Worm (Caenorhabditis elegans) whole organism, L2 larva: Measurements from ENCODE around the gene F08F3.1.

Experiments
- C34F6.9 ChIP-seq: fragments of 150-350 bp; optimal IDR thresholded peaks from 2 replicates; lab custom pipeline; 2014; ENCODE audit warnings: missing biosample characterization, missing genetic modification characterization
- F13H6.1 ChIP-seq: sonication (generic microtip); optimal IDR thresholded peaks from 2 replicates; lab custom pipeline; 2016; ENCODE audit warnings: missing genetic modification characterization, missing compliant biosample characterization
- Y55F3AM.14 ChIP-seq: fragments of 200-800 bp; sonication (Bioruptor generic); optimal IDR thresholded peaks from 2 replicates; lab custom pipeline; 2018; ENCODE audit warnings: mild to moderate bottlenecking, missing genetic modification characterization, missing compliant biosample characterization
- blmp-1 ChIP-seq: sonication (generic microtip); optimal IDR thresholded peaks from 2 replicates; lab custom pipeline; 2017; ENCODE audit warnings: missing genetic modification characterization, mild to moderate bottlenecking, missing compliant biosample characterization, antibody characterized with exemption, moderate library complexity; ENCODE audit not compliant: insufficient read depth
- ceh-16 ChIP-seq: fragments of 150-350 bp; optimal IDR thresholded peaks from 2 replicates; lab custom pipeline; 2014; ENCODE audit warnings: missing biosample characterization, missing genetic modification characterization
- crh-2 ChIP-seq: sonication (generic microtip); optimal IDR thresholded peaks from 2 replicates; lab custom pipeline; 2017; ENCODE audit warnings: missing biosample characterization, missing genetic modification characterization
- egl-27 ChIP-seq: sonication (generic microtip); optimal IDR thresholded peaks from 3 replicates; lab custom pipeline; 2017; ENCODE audit warnings: missing biosample characterization, missing genetic modification reagents, missing genetic modification characterization
- elt-1 ChIP-seq: fragments of 150-350 bp; optimal IDR thresholded peaks from 2 replicates; lab custom pipeline; 2014; ENCODE audit warnings: missing biosample characterization, missing genetic modification characterization
- elt-3 ChIP-seq: sonication (generic microtip); optimal IDR thresholded peaks from 2 replicates; lab custom pipeline; 2017; ENCODE audit warnings: missing biosample characterization, missing genetic modification characterization
- fos-1 ChIP-seq: fragments of 150-350 bp; optimal IDR thresholded peaks from 2 replicates; lab custom pipeline; 2014; ENCODE audit warnings: missing biosample characterization, missing genetic modification characterization
- gmeb-1 ChIP-seq: fragments of 150-350 bp; optimal IDR thresholded peaks from 2 replicates; lab custom pipeline; 2014; ENCODE audit warnings: missing biosample characterization, missing genetic modification characterization
- lin-11 ChIP-seq: fragments of 150-350 bp; sonication (generic microtip); optimal IDR thresholded peaks from 2 replicates; lab custom pipeline; 2014; ENCODE audit warnings: missing biosample characterization, missing genetic modification characterization, inconsistent platforms, mixed read lengths
- lin-39 ChIP-seq: fragments of 150-350 bp; optimal IDR thresholded peaks from 2 replicates; lab custom pipeline; 2014; ENCODE audit warnings: missing biosample characterization, missing genetic modification reagents, missing genetic modification characterization
- lsy-2 ChIP-seq, 2 experiments: fragments of 150-350 bp in 1 of 2; sonication (generic microtip) in 1 of 2; optimal IDR thresholded peaks; 2 replicates each; lab custom pipeline; 2014 to 2017; ENCODE audit warnings: missing biosample characterization in 2 of 2, missing genetic modification characterization in 2 of 2
- mbf-1 ChIP-seq: sonication (generic microtip); optimal IDR thresholded peaks from 2 replicates; lab custom pipeline; 2017; ENCODE audit warnings: missing biosample characterization, missing genetic modification characterization
- nhr-10 ChIP-seq: sonication (generic microtip); optimal IDR thresholded peaks from 2 replicates; lab custom pipeline; 2017; ENCODE audit warnings: missing biosample characterization, missing genetic modification characterization
- nhr-12 ChIP-seq: fragments of 150-350 bp; optimal IDR thresholded peaks from 2 replicates; lab custom pipeline; 2014; ENCODE audit warnings: missing biosample characterization, missing genetic modification characterization
- nhr-77 ChIP-seq: fragments of 150-350 bp; optimal IDR thresholded peaks from 2 replicates; lab custom pipeline; 2014; ENCODE audit warnings: missing biosample characterization, missing genetic modification characterization
- peb-1 ChIP-seq: fragments of 150-350 bp; optimal IDR thresholded peaks from 2 replicates; lab custom pipeline; 2014; ENCODE audit warnings: missing biosample characterization, missing genetic modification characterization
- sem-4 ChIP-seq: fragments of 150-350 bp; optimal IDR thresholded peaks from 2 replicates; lab custom pipeline; 2014; ENCODE audit warnings: missing biosample characterization, missing genetic modification reagents, missing genetic modification characterization
- sma-3 ChIP-seq: sonication (generic microtip); optimal IDR thresholded peaks from 2 replicates; lab custom pipeline; 2016; ENCODE audit warnings: missing genetic modification reagents, missing genetic modification characterization, missing compliant biosample characterization
- unc-39 ChIP-seq: fragments of 150-350 bp; optimal IDR thresholded peaks from 2 replicates; lab custom pipeline; 2014; ENCODE audit warnings: missing biosample characterization, missing genetic modification characterization
- unc-62 ChIP-seq: fragments of 150-350 bp; optimal IDR thresholded peaks from 2 replicates; lab custom pipeline; 2014; ENCODE audit warnings: missing biosample characterization, missing genetic modification reagents, missing genetic modification characterization
- zag-1 ChIP-seq: fragments of 150-350 bp; optimal IDR thresholded peaks from 2 replicates; lab custom pipeline; 2014; ENCODE audit warnings: missing biosample characterization, missing genetic modification characterization

The F08F3.1 gene

ce11 chrV:5487180-5487579 is 41.2 kb downstream of the F08F3.1 start:
- no peak for TF ChIP-seq mbf-1
- no peak for TF ChIP-seq elt-1 (tag; lab: Kevin White, UChicago)

- no peak for TF ChIP-seq sma-3 (GFP tag; lab: Kevin White, UChicago)
- no peak for TF ChIP-seq sem-4 (tag; lab: Kevin White, UChicago)
- TF ChIP-seq fos-1 (tag; lab: Kevin White, UChicago): no peak
- no peak for TF ChIP-seq unc-62 (GFP tag; lab: Kevin White, UChicago)
- TF ChIP-seq blmp-1 (tag; lab: Kevin White, UChicago): no peak
- no peak for TF ChIP-seq lin-39
- TF ChIP-seq lin-11: no peak
- TF ChIP-seq zag-1: no peak
- no peak for TF ChIP-seq nhr-12 (tag; lab: Kevin White, UChicago)
Measured at ce11 chrV:5488766-5489165, 42.8 kb downstream of the F08F3.1 start, which contains the start of gene grl-18. TSS of gene grl-18 (minus strand) at chrV:5488866.

ce11 chrV:5490205-5490604 is 44.3 kb downstream of the F08F3.1 start, which contains the start of gene T05C3.6:
TSS of gene T05C3.6 (plus strand) at chrV:5490445.
- TF ChIP-seq nhr-10: no peak
- no peak for TF ChIP-seq elt-1 (tag; lab: Kevin White, UChicago)
- TF ChIP-seq fos-1 (tag; lab: Kevin White, UChicago): peak; percentile 89
- TF ChIP-seq sma-3 (GFP tag; lab: Kevin White, UChicago): no peak
- no peak for TF ChIP-seq ceh-16 (tag; lab: Kevin White, UChicago)
- TF ChIP-seq gmeb-1 (tag; lab: Kevin White, UChicago): peak; percentile 20
- TF ChIP-seq crh-2 (tag; lab: Kevin White, UChicago): peak; percentile 28

DNA sequence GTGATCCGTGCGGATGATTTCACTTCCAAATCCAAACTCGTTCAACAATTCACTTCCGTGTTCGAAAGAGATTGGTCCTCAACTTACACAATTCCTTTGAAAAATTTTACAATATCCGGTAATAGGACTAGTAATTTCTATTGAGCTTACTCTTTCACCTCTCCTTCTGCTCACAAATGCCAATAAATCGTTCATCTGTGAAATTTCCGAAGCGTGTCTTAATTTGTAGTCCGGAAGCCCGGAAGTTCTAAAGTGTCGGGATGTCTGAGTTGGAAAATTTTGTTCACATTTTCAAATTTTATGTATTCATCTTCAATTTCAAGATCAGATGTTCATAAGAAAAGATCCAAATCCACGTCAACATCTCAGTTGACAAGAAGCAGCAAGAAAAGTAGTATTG is 47.5 kb downstream of the F08F3.1 start, which contains the start of gene T05C3.2:
T05C3.2 (plus strand) TSS at position 301 of the 400 bp plus-strand sequence.
- TF ChIP-seq unc-62 (GFP tag; lab: Kevin White, UChicago): no peak
- no peak for TF ChIP-seq C34F6.9 (tag; lab: Kevin White, UChicago)
- no peak for TF ChIP-seq ceh-16 (tag; lab: Kevin White, UChicago)
- TF ChIP-seq nhr-77: no peak
- TF ChIP-seq crh-2 (tag; lab: Kevin White, UChicago): no peak
- TF ChIP-seq F13H6.1 (tag; lab: Kevin White, UChicago): no peak
- no peak for TF ChIP-seq sem-4 (tag; lab: Kevin White, UChicago)
- TF ChIP-seq fos-1 (tag; lab: Kevin White, UChicago): no peak
- TF ChIP-seq elt-1 (tag; lab: Kevin White, UChicago): no peak
- TF ChIP-seq egl-27 (tag; lab: Kevin White, UChicago): no peak
- no peak for TF ChIP-seq gmeb-1 (tag; lab: Kevin White, UChicago)
- TF ChIP-seq peb-1 (tag; lab: Kevin White, UChicago): no peak
- TF ChIP-seq unc-39: no peak
- TF ChIP-seq Y55F3AM.14 (GFP tag; lab: Kevin White, UChicago): no peak
- no peak for TF ChIP-seq elt-3
- TF ChIP-seq lsy-2 (tag; optimal IDR thresholded peaks at IDR 0.05; lab: Kevin White, UChicago): no peak
- TF ChIP-seq, all 48 proteins: peak for 0
